Worm (Caenorhabditis elegans) whole organism, L1 larva: ENCODE measurements around the gene M05D6.2.

Experiments
- C04F5.9 ChIP-seq: sonication (generic microtip); optimal IDR thresholded peaks from 2 replicates; lab custom pipeline; 2016; ENCODE audit warnings: missing genetic modification characterization, missing compliant biosample characterization
- C34B4.2 ChIP-seq: sonication (generic microtip); optimal IDR thresholded peaks from 2 replicates; lab custom pipeline; 2017; ENCODE audit warnings: mild to moderate bottlenecking, missing genetic modification characterization, missing compliant biosample characterization
- F16B12.6 ChIP-seq: fragments of 150-350 bp; optimal IDR thresholded peaks from 2 replicates; lab custom pipeline; 2014; ENCODE audit warnings: missing biosample characterization, missing genetic modification characterization
- ceh-8 ChIP-seq: fragments of 200-800 bp; sonication (Bioruptor generic); optimal IDR thresholded peaks from 2 replicates; lab custom pipeline; 2018; ENCODE audit warnings: mild to moderate bottlenecking, missing genetic modification characterization, moderate library complexity, missing compliant biosample characterization
- ceh-82 ChIP-seq, 3 experiments: fragments of 150-350 bp in 1 of 3; sonication (generic microtip) in 2 of 3; optimal IDR thresholded peaks; 2 replicates each; lab custom pipeline; 2014 to 2017; ENCODE audit warnings: missing biosample characterization in 3 of 3, missing genetic modification characterization in 3 of 3
- ceh-88 ChIP-seq: fragments of 200-800 bp; sonication (Bioruptor generic); IDR thresholded peaks from 2 replicates; pipeline ENCODE4 v1.3.6; 2022; ENCODE audit warnings: missing genetic modification characterization, missing compliant biosample characterization
- ceh-90 ChIP-seq: sonication (generic microtip); optimal IDR thresholded peaks from 2 replicates; lab custom pipeline; 2016; ENCODE audit warnings: missing genetic modification characterization, missing compliant biosample characterization
- ces-1 ChIP-seq: fragments of 150-350 bp; optimal IDR thresholded peaks from 2 replicates; lab custom pipeline; 2014; ENCODE audit warnings: missing biosample characterization, missing genetic modification reagents, missing genetic modification characterization
- dsc-1 ChIP-seq: sonication (generic microtip); optimal IDR thresholded peaks from 2 replicates; lab custom pipeline; 2016; ENCODE audit warnings: mild to moderate bottlenecking, missing genetic modification characterization, missing compliant biosample characterization
- efl-1 ChIP-seq, 4 experiments: fragments of 150-350 bp; optimal IDR thresholded peaks in 3 of 4; peaks in 1 of 4; 1 replicate in 1 of 4; 2 replicates in 3 of 4; lab custom pipeline; 2014; ENCODE audit warnings: missing biosample characterization in 2 of 4, missing genetic modification characterization in 2 of 4, missing genetic modification reagents in 2 of 4
- efl-3 ChIP-seq: fragments of 200-800 bp; sonication (Bioruptor generic); optimal IDR thresholded peaks from 2 replicates; lab custom pipeline; 2018; ENCODE audit warnings: mild to moderate bottlenecking, missing genetic modification characterization, missing compliant biosample characterization
- egl-13 ChIP-seq: sonication (generic microtip); optimal IDR thresholded peaks from 2 replicates; lab custom pipeline; 2016; ENCODE audit warnings: missing genotype, missing genetic modification reagents, missing genetic modification characterization, missing compliant biosample characterization
- elt-3 ChIP-seq, 6 experiments: fragments of 150-350 bp in 1 of 6; sonication (generic microtip); optimal IDR thresholded peaks; 2 replicates each; lab custom pipeline; 2017 to 2018; ENCODE audit warnings: missing biosample characterization in 6 of 6, missing genetic modification characterization in 6 of 6, inconsistent platforms in 1 of 6
- ets-5 ChIP-seq: fragments of 200-800 bp; sonication (Bioruptor generic); IDR thresholded peaks from 2 replicates; pipeline ENCODE4 v1.3.6; 2022; ENCODE audit warnings: missing genetic modification characterization, missing compliant biosample characterization
- fkh-10 ChIP-seq: sonication (generic microtip); optimal IDR thresholded peaks from 2 replicates; lab custom pipeline; 2017; ENCODE audit warnings: missing biosample characterization, missing genetic modification reagents, missing genetic modification characterization
- fkh-4 ChIP-seq: sonication (generic microtip); optimal IDR thresholded peaks from 2 replicates; lab custom pipeline; 2016; ENCODE audit warnings: missing compliant biosample characterization, missing genetic modification characterization, borderline replicate concordance
- fos-1 ChIP-seq: fragments of 150-350 bp; optimal IDR thresholded peaks from 2 replicates; lab custom pipeline; 2014; ENCODE audit warnings: missing biosample characterization, missing genetic modification characterization
- hlh-17 ChIP-seq: fragments of 200-800 bp; sonication (Bioruptor generic); optimal IDR thresholded peaks from 2 replicates; lab custom pipeline; 2018; ENCODE audit warnings: missing genetic modification characterization, mild to moderate bottlenecking, missing compliant biosample characterization, moderate library complexity, borderline replicate concordance
- isw-1 ChIP-seq: fragments of 200-800 bp; sonication (Bioruptor generic); IDR thresholded peaks from 2 replicates; pipeline ENCODE4 v1.3.6; 2022; ENCODE audit warnings: missing genetic modification characterization, missing compliant biosample characterization
- lin-13 ChIP-seq: fragments of 150-350 bp; optimal IDR thresholded peaks from 2 replicates; lab custom pipeline; 2014; ENCODE audit warnings: missing biosample characterization, missing genetic modification reagents, missing genetic modification characterization
- lin-14 ChIP-seq: fragments of 200-800 bp; sonication (Bioruptor generic); optimal IDR thresholded peaks from 2 replicates; lab custom pipeline; 2018; ENCODE audit warnings: mild to moderate bottlenecking, missing genetic modification characterization, moderate library complexity, missing compliant biosample characterization
- lin-15B ChIP-seq: fragments of 150-350 bp; sonication (generic microtip); optimal IDR thresholded peaks from 3 replicates; lab custom pipeline; 2014; ENCODE audit warnings: missing biosample characterization, missing genetic modification characterization
- lin-35 ChIP-seq, 2 experiments: fragments of 150-350 bp; optimal IDR thresholded peaks; 2 replicates each; lab custom pipeline; 2014; ENCODE audit warnings: missing biosample characterization in 2 of 2, missing genetic modification characterization in 2 of 2, missing genetic modification reagents in 2 of 2
- lsy-2 ChIP-seq, 2 experiments: fragments of 150-350 bp; optimal IDR thresholded peaks; 2 replicates each; lab custom pipeline; 2014; ENCODE audit warnings: missing biosample characterization in 2 of 2, missing genetic modification characterization in 2 of 2
- mab-9 ChIP-seq: fragments of 200-800 bp; sonication (Bioruptor generic); IDR thresholded peaks from 2 replicates; pipeline ENCODE4 v1.3.6; 2022; ENCODE audit warnings: missing genetic modification reagents, missing genetic modification characterization, missing compliant biosample characterization
- mdl-1 ChIP-seq, 2 experiments: fragments of 150-350 bp; optimal IDR thresholded peaks; 2 replicates each; lab custom pipeline; 2014 to 2017; ENCODE audit warnings: missing biosample characterization in 2 of 2, missing genetic modification characterization in 2 of 2, inconsistent platforms in 1 of 2
- mef-2 ChIP-seq: fragments of 150-350 bp; optimal IDR thresholded peaks from 2 replicates; lab custom pipeline; 2014; ENCODE audit warnings: missing biosample characterization, missing genetic modification characterization
- nhr-12 ChIP-seq: sonication (generic microtip); optimal IDR thresholded peaks from 2 replicates; lab custom pipeline; 2017; ENCODE audit warnings: missing biosample characterization, missing genetic modification characterization
- nhr-20 ChIP-seq: sonication (generic microtip); optimal IDR thresholded peaks from 2 replicates; lab custom pipeline; 2016; ENCODE audit warnings: mild to moderate bottlenecking, missing genetic modification characterization, missing compliant biosample characterization
- nhr-28 ChIP-seq: fragments of 150-350 bp; optimal IDR thresholded peaks from 2 replicates; lab custom pipeline; 2014; ENCODE audit warnings: missing biosample characterization, missing genetic modification characterization
- nhr-47 ChIP-seq: sonication (generic microtip); optimal IDR thresholded peaks from 2 replicates; lab custom pipeline; 2016; ENCODE audit warnings: mild to moderate bottlenecking, missing genetic modification characterization, moderate library complexity, missing compliant biosample characterization
- nhr-76 ChIP-seq: sonication (generic microtip); optimal IDR thresholded peaks from 2 replicates; lab custom pipeline; 2017; ENCODE audit warnings: missing biosample characterization, missing genetic modification characterization
- nhr-77 ChIP-seq: fragments of 150-350 bp; optimal IDR thresholded peaks from 2 replicates; lab custom pipeline; 2014; ENCODE audit warnings: missing biosample characterization, missing genetic modification characterization
- nhr-84 ChIP-seq: sonication (generic microtip); optimal IDR thresholded peaks from 2 replicates; lab custom pipeline; 2017; ENCODE audit warnings: missing biosample characterization, missing genetic modification characterization
- nhr-85 ChIP-seq: sonication (generic microtip); peaks from one replicate; lab custom pipeline; 2016; ENCODE audit warnings: missing genetic modification characterization, inconsistent platforms, missing compliant biosample characterization
- nhr-90 ChIP-seq: sonication (generic microtip); optimal IDR thresholded peaks from 2 replicates; lab custom pipeline; 2016; ENCODE audit warnings: mild to moderate bottlenecking, missing genetic modification characterization, missing compliant biosample characterization; ENCODE audit not compliant: poor library complexity
- rnt-1 ChIP-seq: sonication (generic microtip); optimal IDR thresholded peaks from 2 replicates; lab custom pipeline; 2016; ENCODE audit warnings: mild to moderate bottlenecking, missing genetic modification characterization, moderate library complexity, missing compliant biosample characterization
- skn-1 ChIP-seq: fragments of 150-350 bp; optimal IDR thresholded peaks from 2 replicates; lab custom pipeline; 2014; ENCODE audit warnings: missing biosample characterization, missing genetic modification characterization
- snpc-4 ChIP-seq: fragments of 150-350 bp; optimal IDR thresholded peaks from 2 replicates; lab custom pipeline; 2014; ENCODE audit warnings: missing biosample characterization, missing genetic modification characterization
- snu-23 ChIP-seq: sonication (generic microtip); optimal IDR thresholded peaks from 2 replicates; lab custom pipeline; 2016; ENCODE audit warnings: missing genetic modification characterization, missing compliant biosample characterization
- sox-4 ChIP-seq: sonication (generic microtip); optimal IDR thresholded peaks from 2 replicates; lab custom pipeline; 2016; ENCODE audit warnings: missing genetic modification characterization, missing compliant biosample characterization
- sptf-1 ChIP-seq: fragments of 150-350 bp; optimal IDR thresholded peaks from 2 replicates; lab custom pipeline; 2014; ENCODE audit warnings: missing biosample characterization, missing genetic modification characterization
- sup-37 ChIP-seq: fragments of 200-800 bp; sonication (Bioruptor generic); optimal IDR thresholded peaks from 2 replicates; lab custom pipeline; 2018; ENCODE audit warnings: mild to moderate bottlenecking, missing genetic modification characterization, missing compliant biosample characterization
- tlp-1 ChIP-seq: fragments of 150-350 bp; optimal IDR thresholded peaks from 2 replicates; lab custom pipeline; 2014; ENCODE audit warnings: missing biosample characterization, missing genetic modification characterization
- unc-130 ChIP-seq: fragments of 150-350 bp; optimal IDR thresholded peaks from 2 replicates; lab custom pipeline; 2017; ENCODE audit warnings: missing biosample characterization, missing genetic modification characterization, inconsistent platforms
- unc-30 ChIP-seq: sonication (generic microtip); optimal IDR thresholded peaks from 2 replicates; lab custom pipeline; 2017; ENCODE audit warnings: missing biosample characterization, missing genetic modification characterization
- unc-62 ChIP-seq: fragments of 150-350 bp; optimal IDR thresholded peaks from 2 replicates; lab custom pipeline; 2014; ENCODE audit warnings: missing biosample characterization, missing genetic modification reagents, missing genetic modification characterization
- unc-86 ChIP-seq: sonication (generic microtip); optimal IDR thresholded peaks from 2 replicates; lab custom pipeline; 2016; ENCODE audit warnings: missing genetic modification characterization, missing compliant biosample characterization
- unc-98 ChIP-seq: fragments of 200-800 bp; sonication (Bioruptor generic); IDR thresholded peaks from 2 replicates; pipeline ENCODE4 v1.3.6; 2022; ENCODE audit warnings: missing genetic modification characterization, missing compliant biosample characterization
- vab-15 ChIP-seq: sonication (generic microtip); optimal IDR thresholded peaks from 2 replicates; lab custom pipeline; 2017; ENCODE audit warnings: missing genotype, mild to moderate bottlenecking, missing genetic modification characterization, missing compliant biosample characterization
- zag-1 ChIP-seq: fragments of 150-350 bp; optimal IDR thresholded peaks from 2 replicates; lab custom pipeline; 2014; ENCODE audit warnings: missing biosample characterization, missing genetic modification characterization
- zip-4 ChIP-seq: fragments of 200-800 bp; sonication (Bioruptor generic); optimal IDR thresholded peaks from 2 replicates; lab custom pipeline; 2018; ENCODE audit warnings: mild to moderate bottlenecking, missing genetic modification characterization, moderate library complexity, missing compliant biosample characterization
- ztf-4 ChIP-seq: fragments of 150-350 bp; optimal IDR thresholded peaks from 2 replicates; lab custom pipeline; 2014; ENCODE audit warnings: missing biosample characterization, missing genetic modification characterization

Gene M05D6.2

DNA sequence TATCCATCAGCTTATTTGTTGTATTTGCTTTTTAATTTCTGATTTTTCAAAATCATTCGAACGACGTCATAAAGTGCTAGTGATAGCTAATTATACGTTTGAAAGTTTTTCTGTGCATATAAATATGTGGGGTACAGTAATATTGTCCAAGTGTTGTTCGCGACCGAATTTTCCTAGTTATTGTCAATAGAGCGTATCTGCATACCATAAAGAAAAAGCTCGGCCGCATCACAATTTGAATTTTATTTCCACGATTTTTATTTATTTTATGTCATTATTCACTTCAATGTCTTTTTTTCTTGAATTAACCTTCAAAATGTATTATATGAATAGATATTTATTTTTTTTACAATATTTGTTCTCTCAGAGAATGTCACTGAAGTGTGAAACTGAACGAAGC, 48.9 kb downstream of the M05D6.2 start, which contains the start of gene rnh-2:
rnh-2 (plus strand) TSS at position 368 of the 400 bp plus-strand sequence.
- TF ChIP-seq nhr-20 (tag; lab: Kevin White, UChicago): peak; percentile 75
- TF ChIP-seq unc-98 (GFP tag; lab: Robert Waterston, UW): no peak
- peak; percentile 59 for TF ChIP-seq fos-1
- TF ChIP-seq zag-1 (tag; lab: Kevin White, UChicago): no peak
- no peak for TF ChIP-seq efl-3
- TF ChIP-seq isw-1 (GFP tag; lab: Robert Waterston, UW): no peak
- no peak for TF ChIP-seq ces-1 (GFP tag; lab: Kevin White, UChicago)
- no peak for TF ChIP-seq ceh-8 (GFP tag; lab: Kevin White, UChicago)
- no peak for TF ChIP-seq sptf-1 (tag; lab: Kevin White, UChicago)
- peak; percentile 52 for TF ChIP-seq snpc-4 (tag; lab: Kevin White, UChicago)
- no peak for TF ChIP-seq hlh-17
- peak; percentile 34 for TF ChIP-seq ztf-4 (tag; lab: Kevin White, UChicago)
- TF ChIP-seq lin-15B (tag; lab: Kevin White, UChicago): peak; percentile 76
- TF ChIP-seq ceh-82 (tag; optimal IDR thresholded peaks at IDR 0.05; lab: Kevin White, UChicago): peak; percentile 0 to 76 (median 30)
- TF ChIP-seq fkh-10: no peak
- TF ChIP-seq nhr-76 (tag; lab: Kevin White, UChicago): no peak
- no peak for TF ChIP-seq mab-9 (GFP tag; lab: Robert Waterston, UW)
- TF ChIP-seq vab-15 (tag; lab: Kevin White, UChicago): no peak
- peak; percentile 78 for TF ChIP-seq nhr-85
- peak; percentile 65 for TF ChIP-seq F16B12.6 (tag; lab: Kevin White, UChicago)
- TF ChIP-seq tlp-1 (tag; lab: Kevin White, UChicago): no peak
- TF ChIP-seq zip-4 (GFP tag; lab: Kevin White, UChicago): no peak
- peak; percentile 72 to 94 for TF ChIP-seq lsy-2 (tag; optimal IDR thresholded peaks at IDR 0.05; lab: Kevin White, UChicago)
- TF ChIP-seq ceh-90 (tag; lab: Kevin White, UChicago): peak; percentile 71
- TF ChIP-seq sox-4 (tag; lab: Kevin White, UChicago): peak; percentile 30
- no peak for TF ChIP-seq nhr-12 (tag; lab: Kevin White, UChicago)
- peak; percentile 25 for TF ChIP-seq skn-1 (tag; lab: Kevin White, UChicago)
- TF ChIP-seq unc-62 (GFP tag; lab: Kevin White, UChicago): no peak
- peak; percentile 8 for TF ChIP-seq fkh-4 (tag; lab: Kevin White, UChicago)
- TF ChIP-seq unc-130 (tag; lab: Kevin White, UChicago): peak; percentile 17
- TF ChIP-seq nhr-84 (tag; lab: Kevin White, UChicago): no peak
- TF ChIP-seq sup-37 (GFP tag; lab: Kevin White, UChicago): no peak
- peak; percentile 75 to 84 for TF ChIP-seq lin-35 (GFP tag; optimal IDR thresholded peaks at IDR 0.05; lab: Kevin White, UChicago)
- no peak for TF ChIP-seq nhr-28 (tag; lab: Kevin White, UChicago)
- no peak for TF ChIP-seq mdl-1 (tag; optimal IDR thresholded peaks at IDR 0.05; lab: Kevin White, UChicago)
- TF ChIP-seq efl-1 (optimal IDR thresholded peaks at IDR 0.05; lab: Kevin White, UChicago): peak; percentile 67 to 75
- peak; percentile 73 to 96 for TF ChIP-seq efl-1 (GFP tag; optimal IDR thresholded peaks at IDR 0.05 in 1 of 2; lab: Kevin White, UChicago)
- TF ChIP-seq nhr-90 (tag; lab: Kevin White, UChicago): peak; percentile 55
- TF ChIP-seq nhr-77 (tag; lab: Kevin White, UChicago): peak; percentile 42
- TF ChIP-seq egl-13 (tag; lab: Kevin White, UChicago): peak; percentile 44
- TF ChIP-seq unc-30 (tag; lab: Kevin White, UChicago): no peak
- TF ChIP-seq C34B4.2 (tag; lab: Kevin White, UChicago): no peak
- no peak for TF ChIP-seq mef-2 (tag; lab: Kevin White, UChicago)
- peak; percentile 77 for TF ChIP-seq lin-14
- peak; percentile 56 for TF ChIP-seq lin-13
- no peak for TF ChIP-seq unc-86 (tag; lab: Kevin White, UChicago)
- no peak for TF ChIP-seq ets-5
- peak in 2 of 6 experiments; percentile 21 to 27 for TF ChIP-seq elt-3 (tag; optimal IDR thresholded peaks at IDR 0.05; lab: Kevin White, UChicago)
- TF ChIP-seq rnt-1 (tag; lab: Kevin White, UChicago): peak; percentile 90
- TF ChIP-seq nhr-47 (tag; lab: Kevin White, UChicago): peak; percentile 69
- no peak for TF ChIP-seq dsc-1 (tag; lab: Kevin White, UChicago)
- peak; percentile 48 for TF ChIP-seq C04F5.9 (tag; lab: Kevin White, UChicago)
- TF ChIP-seq ceh-88 (GFP tag; lab: Robert Waterston, UW): no peak
- TF ChIP-seq snu-23 (GFP tag; lab: Kevin White, UChicago): peak; percentile 70
